Worm (Caenorhabditis elegans) whole organism, L4/young adult: ENCODE results near the gene nac-1.

Experiments used
- dao-5 ChIP-seq: sonication (generic microtip); optimal IDR thresholded peaks from 2 replicates; lab custom pipeline; 2016; ENCODE audit warnings: missing genotype, missing genetic modification characterization, moderate library complexity, missing compliant biosample characterization
- him-1 ChIP-seq: sonication (generic microtip); optimal IDR thresholded peaks from 2 replicates; lab custom pipeline; 2016; ENCODE audit warnings: missing genotype, missing genetic modification reagents, missing genetic modification characterization, missing compliant biosample characterization

DNA sequence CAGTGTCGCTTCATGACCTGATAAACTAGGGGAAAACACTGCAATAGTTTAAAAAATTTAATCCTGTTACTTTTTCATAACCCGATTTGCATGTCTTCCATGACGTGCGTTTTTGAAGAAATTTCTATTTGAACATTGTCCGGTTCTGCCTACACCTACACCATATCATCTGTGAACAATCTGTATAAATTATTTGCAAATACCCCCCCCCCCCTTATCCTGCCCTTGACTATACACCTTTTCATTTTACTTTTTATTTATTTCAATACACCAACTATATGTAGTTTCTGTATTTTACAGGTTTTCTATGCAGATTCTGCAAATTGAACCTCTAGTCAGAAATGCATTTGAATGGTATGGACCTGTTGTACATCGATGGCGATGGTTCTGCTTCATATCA is 6.8 kb upstream of the nac-1 start, which contains the start of gene daf-6:
- TF ChIP-seq him-1 (tag; lab: Kevin White, UChicago), result no peak
- TF ChIP-seq dao-5 (tag; lab: Kevin White, UChicago), result no peak
